Worm (Caenorhabditis elegans): ENCODE results near the gene cdkr-3.

Gene cdkr-3

DNA sequence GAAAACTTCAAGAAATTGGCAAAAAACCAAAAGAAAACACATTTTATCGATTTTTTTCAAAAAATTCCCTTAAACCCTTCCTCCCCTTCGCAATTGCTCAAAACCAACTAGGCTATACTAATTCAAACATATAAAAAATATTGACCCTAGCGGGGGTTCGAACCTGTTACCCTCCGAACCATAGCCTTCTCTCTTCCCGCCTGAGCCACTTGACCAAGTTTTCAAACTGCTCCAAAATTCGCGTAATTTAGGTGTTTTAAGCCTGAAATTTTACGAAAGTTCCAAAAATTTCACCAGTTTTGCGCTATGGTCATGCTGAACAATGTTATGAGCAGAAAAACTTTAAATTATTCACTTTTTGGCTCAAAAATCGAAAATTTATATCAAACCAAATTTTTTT, 35.5 kb upstream of the cdkr-3 start:
- no peak for TF ChIP-seq ztf-4 (tag; optimal IDR thresholded peaks at IDR 0.05)
- no peak for TF ChIP-seq peb-1 (tag; optimal IDR thresholded peaks at IDR 0.05)
- no peak for TF ChIP-seq zag-1 (tag; optimal IDR thresholded peaks at IDR 0.05)
- no peak for TF ChIP-seq nhr-237 (tag; optimal IDR thresholded peaks at IDR 0.05)
- TF ChIP-seq ceh-16 (tag; optimal IDR thresholded peaks at IDR 0.05): no peak
- no peak for TF ChIP-seq nhr-25 (tag; optimal IDR thresholded peaks at IDR 0.05)
- TF ChIP-seq lsy-2 (tag; optimal IDR thresholded peaks at IDR 0.05): no peak
- TF ChIP-seq lin-11 (tag; optimal IDR thresholded peaks at IDR 0.05): no peak
- no peak for TF ChIP-seq Y55F3AM.14 (GFP tag; optimal IDR thresholded peaks at IDR 0.05)
- no peak for TF ChIP-seq ceh-82 (tag; optimal IDR thresholded peaks at IDR 0.05)
- TF ChIP-seq R02D3.7 (tag; optimal IDR thresholded peaks at IDR 0.05): no peak
- TF ChIP-seq alr-1 (tag; optimal IDR thresholded peaks at IDR 0.05): no peak
- no peak for TF ChIP-seq mbf-1 (tag; optimal IDR thresholded peaks at IDR 0.05)
- TF ChIP-seq snpc-4 (tag; optimal IDR thresholded peaks at IDR 0.05): no peak
- TF ChIP-seq nhr-6 (tag; optimal IDR thresholded peaks at IDR 0.05): no peak
- TF ChIP-seq ZK546.5 (tag; optimal IDR thresholded peaks at IDR 0.05): no peak
- no peak for TF ChIP-seq ztf-1 (GFP tag; conservative IDR thresholded peaks at IDR 0.05)
- TF ChIP-seq skn-1 (tag; optimal IDR thresholded peaks at IDR 0.05): no peak
- no peak for TF ChIP-seq gmeb-1 (tag; optimal IDR thresholded peaks at IDR 0.05)
- TF ChIP-seq unc-62 (GFP tag; optimal IDR thresholded peaks at IDR 0.05): no peak

DNA sequence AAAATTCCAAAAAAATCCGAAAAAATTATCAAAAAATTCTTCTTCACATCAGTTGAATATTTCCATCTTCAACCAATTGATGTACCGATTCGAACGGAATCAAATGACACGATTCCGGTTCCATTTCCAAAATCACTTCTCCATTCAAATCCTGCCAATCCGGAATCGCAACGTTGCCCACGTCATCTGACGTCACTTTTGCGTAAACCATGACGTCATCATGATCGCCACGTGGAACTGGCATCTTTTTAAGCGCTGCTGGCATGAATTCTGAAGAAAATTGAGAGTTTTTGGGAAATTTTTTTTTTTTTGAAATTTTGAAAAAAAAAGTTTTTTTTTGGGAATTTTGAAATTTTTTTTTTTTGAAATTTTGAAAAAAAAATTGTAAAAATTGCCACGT, 34.7 kb upstream of the cdkr-3 start:
- TF ChIP-seq ztf-4 (tag; optimal IDR thresholded peaks at IDR 0.05) (no peak), ztf-11 (tag; optimal IDR thresholded peaks at IDR 0.05) (no peak), lin-13 (GFP tag; optimal IDR thresholded peaks at IDR 0.05) (no peak), gmeb-1 (tag; optimal IDR thresholded peaks at IDR 0.05) (no peak), nhr-25 (tag; optimal IDR thresholded peaks at IDR 0.05) (no peak)

DNA sequence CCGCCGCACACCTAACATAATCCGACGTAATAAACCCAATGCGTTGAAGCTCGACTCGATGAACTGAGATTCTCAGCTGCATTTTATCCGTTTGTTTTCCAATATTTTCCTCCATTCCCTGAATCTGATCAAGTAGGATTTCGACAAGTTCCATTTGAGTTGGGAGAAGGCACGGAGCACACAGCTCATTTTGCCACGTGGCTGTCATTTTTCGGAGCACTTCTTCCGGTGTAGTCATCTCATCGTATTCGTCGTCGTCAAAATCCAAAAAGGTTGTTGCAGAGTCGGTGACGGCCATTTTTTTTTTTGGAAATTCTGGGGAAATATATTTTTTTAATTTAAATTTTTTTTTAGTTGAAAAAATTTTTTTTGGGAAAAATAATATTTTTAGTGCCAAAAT, 32.5 kb upstream of the cdkr-3 start, which contains the start of gene sld-5:
TSS of gene sld-5 (minus strand) at position 317 of the 400 bp plus-strand sequence.
- TF ChIP-seq ceh-82 (tag; optimal IDR thresholded peaks at IDR 0.05) (no peak), mab-5 (tag; optimal IDR thresholded peaks at IDR 0.05) (no peak), nhr-77 (tag; optimal IDR thresholded peaks at IDR 0.05) (no peak), sma-9 (GFP tag; optimal IDR thresholded peaks at IDR 0.05) (no peak), sma-9 (tag; optimal IDR thresholded peaks at IDR 0.05) (no peak), aly-2 (tag; optimal IDR thresholded peaks at IDR 0.05) (no peak), lin-11 (tag; optimal IDR thresholded peaks at IDR 0.05) (no peak), nhr-11 (tag; optimal IDR thresholded peaks at IDR 0.05) (no peak), sem-4 (tag; optimal IDR thresholded peaks at IDR 0.05) (no peak), Y55F3AM.14 (GFP tag; optimal IDR thresholded peaks at IDR 0.05) (no peak), dmd-4 (tag; optimal IDR thresholded peaks at IDR 0.05) (no peak)

DNA sequence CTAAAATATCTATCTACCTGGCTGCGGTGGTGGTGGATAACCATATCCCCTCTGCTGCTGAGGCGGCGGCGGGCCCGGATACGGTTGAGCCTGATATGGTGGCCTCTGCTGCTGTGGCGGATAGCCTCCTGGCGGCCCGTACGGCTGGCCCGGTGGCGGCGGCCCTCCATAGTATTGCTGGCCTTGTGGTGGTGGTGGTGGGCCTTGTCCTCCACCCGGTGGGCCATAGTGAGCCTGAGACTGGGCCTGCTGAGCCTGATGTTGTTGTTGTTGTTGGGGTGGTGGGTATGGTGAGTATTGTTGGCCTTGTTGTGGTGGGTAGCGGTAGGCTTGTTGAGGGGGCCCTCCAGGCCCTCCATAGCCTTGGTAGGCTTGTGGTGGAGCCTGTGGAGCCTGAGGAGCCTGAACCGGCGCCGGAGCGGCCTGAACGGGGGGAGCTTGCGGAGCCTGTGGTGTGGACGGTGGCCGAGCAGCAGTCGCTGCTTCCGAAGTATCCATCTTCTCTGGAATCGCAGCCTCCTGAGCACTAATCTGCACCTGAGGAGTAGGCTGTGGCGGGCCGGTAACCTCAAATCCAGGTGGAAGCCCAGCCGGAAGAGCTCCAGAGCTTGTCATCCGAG, 28.6 kb upstream of the cdkr-3 start:
- TF ChIP-seq aly-2 (tag; optimal IDR thresholded peaks at IDR 0.05) (no peak), nhr-129 (tag; optimal IDR thresholded peaks at IDR 0.05) (no peak), gmeb-1 (tag; optimal IDR thresholded peaks at IDR 0.05) (no peak), nhr-10 (tag; optimal IDR thresholded peaks at IDR 0.05) (no peak), sma-3 (GFP tag; optimal IDR thresholded peaks at IDR 0.05) (no peak), fos-1 (tag; optimal IDR thresholded peaks at IDR 0.05) (no peak), C34F6.9 (tag; optimal IDR thresholded peaks at IDR 0.05) (no peak), nhr-6 (tag; optimal IDR thresholded peaks at IDR 0.05) (no peak), zag-1 (tag; optimal IDR thresholded peaks at IDR 0.05) (no peak), lsy-2 (tag; optimal IDR thresholded peaks at IDR 0.05) (no peak)

DNA sequence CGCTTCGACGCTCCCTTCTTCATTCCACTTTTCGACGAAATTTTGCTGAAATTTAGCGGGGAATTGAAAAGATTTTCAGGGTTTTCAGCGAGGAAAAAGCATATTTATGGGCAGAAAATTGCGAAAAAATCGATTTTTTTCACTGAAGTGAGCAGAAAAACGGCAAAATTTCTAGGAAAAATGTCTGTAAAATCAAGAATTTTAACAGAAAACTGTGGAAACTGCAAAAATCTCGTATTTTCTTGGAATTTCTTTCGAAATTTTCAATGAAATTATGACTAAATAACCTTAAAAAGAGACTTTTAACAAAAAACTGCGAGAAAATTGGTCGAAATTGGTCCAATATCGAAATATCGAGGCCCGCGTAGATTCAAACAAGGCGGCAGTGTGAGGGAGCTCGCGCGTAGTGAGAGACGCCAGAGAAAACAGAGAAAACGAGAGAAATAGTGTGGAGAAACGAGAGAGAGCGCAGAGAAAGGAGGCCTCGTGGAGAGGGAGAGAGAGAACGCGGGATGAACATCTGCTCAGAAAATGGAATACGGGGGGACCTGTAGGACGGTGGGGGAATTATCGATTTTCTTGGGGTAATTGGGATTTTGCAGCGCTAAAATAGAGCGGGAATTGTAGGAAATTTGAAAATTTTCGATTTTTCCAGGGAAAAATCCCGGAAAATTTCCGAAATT, 20.3 kb upstream of the cdkr-3 start, which contains the start of gene swsn-1:
TSS of gene swsn-1 (minus strand) at position 51 of the 683 bp plus-strand sequence.
- TF ChIP-seq alr-1 (tag; optimal IDR thresholded peaks at IDR 0.05) (no peak), elt-1 (tag; optimal IDR thresholded peaks at IDR 0.05) (no peak), nhr-6 (tag; optimal IDR thresholded peaks at IDR 0.05) (no peak), nhr-25 (tag; optimal IDR thresholded peaks at IDR 0.05) (no peak), dmd-4 (tag; optimal IDR thresholded peaks at IDR 0.05) (no peak), ZK546.5 (tag; optimal IDR thresholded peaks at IDR 0.05) (no peak), blmp-1 (tag; optimal IDR thresholded peaks at IDR 0.05; ENCODE audit: insufficient read depth) (no peak), peb-1 (tag; optimal IDR thresholded peaks at IDR 0.05) (no peak), ztf-1 (GFP tag; conservative IDR thresholded peaks at IDR 0.05) (no peak), nhr-129 (tag; optimal IDR thresholded peaks at IDR 0.05) (peak; percentile 38), gmeb-1 (tag; optimal IDR thresholded peaks at IDR 0.05) (peak; percentile 39), mdl-1 (tag; optimal IDR thresholded peaks at IDR 0.05) (peak; percentile 25 to 47), nhr-11 (tag; optimal IDR thresholded peaks at IDR 0.05) (no peak), unc-39 (tag; optimal IDR thresholded peaks at IDR 0.05) (no peak), elt-3 (tag; optimal IDR thresholded peaks at IDR 0.05) (no peak), lin-39 (tag; optimal IDR thresholded peaks at IDR 0.05) (no peak), lsy-2 (tag; optimal IDR thresholded peaks at IDR 0.05) (peak; percentile 18 to 47), lin-11 (tag; optimal IDR thresholded peaks at IDR 0.05) (no peak), lin-13 (GFP tag; optimal IDR thresholded peaks at IDR 0.05) (peak; percentile 29), unc-55 (GFP tag; optimal IDR thresholded peaks at IDR 0.05) (peak; percentile 66), ama-1 (optimal IDR thresholded peaks at IDR 0.05) (no peak), nhr-10 (tag; optimal IDR thresholded peaks at IDR 0.05) (no peak), aly-2 (tag; optimal IDR thresholded peaks at IDR 0.05) (no peak), mbf-1 (tag; optimal IDR thresholded peaks at IDR 0.05) (no peak), nhr-77 (tag; optimal IDR thresholded peaks at IDR 0.05) (no peak)

Measured in whole organism, L2 larva.